Worm (Caenorhabditis elegans) whole organism, L3 larva: ENCODE measurements around the gene ZK1307.2.

ENCODE experiments used
- R02D3.7 ChIP-seq: fragments of 150-350 bp; optimal IDR thresholded peaks from 2 replicates; lab custom pipeline; 2014; ENCODE audit warnings: missing biosample characterization, missing genetic modification characterization
- aly-2 ChIP-seq: fragments of 150-350 bp; optimal IDR thresholded peaks from 2 replicates; lab custom pipeline; 2014; ENCODE audit warnings: missing biosample characterization, missing genetic modification characterization
- ama-1 ChIP-seq: fragments of 150-350 bp; optimal IDR thresholded peaks from 2 replicates; lab custom pipeline; 2018
- ceh-82 ChIP-seq: fragments of 150-350 bp; optimal IDR thresholded peaks from 2 replicates; lab custom pipeline; 2014; ENCODE audit warnings: missing biosample characterization, missing genetic modification characterization
- egl-27 ChIP-seq: sonication (generic microtip); optimal IDR thresholded peaks from 4 replicates; lab custom pipeline; 2017; ENCODE audit warnings: missing biosample characterization, missing genetic modification reagents, missing genetic modification characterization
- elt-1 ChIP-seq: fragments of 150-350 bp; optimal IDR thresholded peaks from 2 replicates; lab custom pipeline; 2014; ENCODE audit warnings: missing biosample characterization, missing genetic modification characterization
- jun-1 ChIP-seq: fragments of 150-350 bp; optimal IDR thresholded peaks from 2 replicates; lab custom pipeline; 2014; ENCODE audit warnings: missing biosample characterization, missing genetic modification reagents, missing genetic modification characterization
- lin-15B ChIP-seq: fragments of 150-350 bp; optimal IDR thresholded peaks from 2 replicates; lab custom pipeline; 2014; ENCODE audit warnings: missing biosample characterization, missing genetic modification characterization
- nhr-237 ChIP-seq: fragments of 150-350 bp; optimal IDR thresholded peaks from 2 replicates; lab custom pipeline; 2014; ENCODE audit warnings: missing biosample characterization, missing genetic modification characterization
- nhr-25 ChIP-seq: sonication (generic microtip); optimal IDR thresholded peaks from 2 replicates; lab custom pipeline; 2017; ENCODE audit warnings: missing biosample characterization, missing genetic modification characterization
- nhr-28 ChIP-seq: fragments of 150-350 bp; optimal IDR thresholded peaks from 2 replicates; lab custom pipeline; 2014; ENCODE audit warnings: missing biosample characterization, missing genetic modification characterization
- unc-62 ChIP-seq: fragments of 150-350 bp; sonication (generic microtip); optimal IDR thresholded peaks from 4 replicates; lab custom pipeline; 2014; ENCODE audit warnings: missing biosample characterization, missing genetic modification reagents, missing genetic modification characterization
- ztf-4 ChIP-seq: fragments of 150-350 bp; optimal IDR thresholded peaks from 2 replicates; lab custom pipeline; 2014; ENCODE audit warnings: missing biosample characterization, missing genetic modification characterization

ce11 chrII:9662160-9662559 is 8.4 kb upstream of the ZK1307.2 start:
- TF ChIP-seq egl-27, result no peak
- TF ChIP-seq lin-15B, result no peak
- TF ChIP-seq nhr-28 (tag; lab: Kevin White, UChicago), result no peak
- TF ChIP-seq nhr-237, result no peak
- TF ChIP-seq nhr-25 (tag; lab: Kevin White, UChicago), result no peak
- no peak for TF ChIP-seq elt-1
- TF ChIP-seq aly-2 (tag; lab: Kevin White, UChicago), result no peak
- TF ChIP-seq R02D3.7 (tag; lab: Kevin White, UChicago), result no peak
- TF ChIP-seq jun-1, result no peak
- no peak for TF ChIP-seq unc-62 (GFP tag; lab: Kevin White, UChicago)
- TF ChIP-seq ama-1 (lab: Kevin White, UChicago), result no peak
- no peak for TF ChIP-seq ceh-82
- TF ChIP-seq ztf-4 (tag; lab: Kevin White, UChicago), result no peak
